Worm (Caenorhabditis elegans) whole organism, L1 larva: ENCODE measurements around the gene srp-6.

Experiments
- ama-1 ChIP-seq: fragments of 150-350 bp; optimal IDR thresholded peaks from 2 replicates; lab custom pipeline; 2014
- egl-13 ChIP-seq: sonication (generic microtip); optimal IDR thresholded peaks from 2 replicates; lab custom pipeline; 2016; ENCODE audit warnings: missing genotype, missing genetic modification reagents, missing genetic modification characterization, missing compliant biosample characterization
- egl-27 ChIP-seq, 2 experiments: fragments of 150-350 bp in 1 of 2; sonication (generic microtip); optimal IDR thresholded peaks; 3 replicates each; lab custom pipeline; 2017 to 2018; ENCODE audit warnings: missing biosample characterization in 2 of 2, missing genetic modification characterization in 2 of 2, missing genetic modification reagents in 2 of 2
- jun-1 ChIP-seq: fragments of 150-350 bp; optimal IDR thresholded peaks from 2 replicates; lab custom pipeline; 2014; ENCODE audit warnings: missing biosample characterization, missing genetic modification reagents, missing genetic modification characterization
- mab-9 ChIP-seq: fragments of 200-800 bp; sonication (Bioruptor generic); IDR thresholded peaks from 2 replicates; pipeline ENCODE4 v1.3.6; 2022; ENCODE audit warnings: missing genetic modification reagents, missing genetic modification characterization, missing compliant biosample characterization
- pag-3 ChIP-seq: sonication (generic microtip); optimal IDR thresholded peaks from 2 replicates; lab custom pipeline; 2017; ENCODE audit warnings: missing genetic modification characterization, mild to moderate bottlenecking, missing compliant biosample characterization, antibody characterized with exemption, borderline replicate concordance; ENCODE audit not compliant: insufficient read depth
- pax-3 ChIP-seq: fragments of 200-800 bp; sonication (Bioruptor generic); optimal IDR thresholded peaks from 2 replicates; lab custom pipeline; 2018; ENCODE audit warnings: mild to moderate bottlenecking, missing genetic modification characterization, moderate library complexity, missing compliant biosample characterization
- snpc-4 ChIP-seq: fragments of 150-350 bp; optimal IDR thresholded peaks from 2 replicates; lab custom pipeline; 2014; ENCODE audit warnings: missing biosample characterization, missing genetic modification characterization
- sox-4 ChIP-seq: sonication (generic microtip); optimal IDR thresholded peaks from 2 replicates; lab custom pipeline; 2016; ENCODE audit warnings: missing genetic modification characterization, missing compliant biosample characterization
- tbx-2 ChIP-seq: sonication (generic microtip); optimal IDR thresholded peaks from 2 replicates; lab custom pipeline; 2016; ENCODE audit warnings: missing genetic modification characterization, missing compliant biosample characterization
- ztf-11 ChIP-seq, 2 experiments: sonication (generic microtip); optimal IDR thresholded peaks; 2 replicates each; lab custom pipeline; 2016 to 2017; ENCODE audit warnings: missing genetic modification characterization in 2 of 2, missing biosample characterization in 1 of 2, missing compliant biosample characterization in 1 of 2
- ztf-4 ChIP-seq: fragments of 150-350 bp; optimal IDR thresholded peaks from 2 replicates; lab custom pipeline; 2014; ENCODE audit warnings: missing biosample characterization, missing genetic modification characterization

ce11 chrV:7349541-7349940 is 36.4 kb downstream of the srp-6 start, which contains the start of gene nhr-149:
- TF ChIP-seq ztf-11 (tag; optimal IDR thresholded peaks at IDR 0.05; lab: Kevin White, UChicago) = no peak
- no peak for TF ChIP-seq ztf-4 (tag; lab: Kevin White, UChicago)
- no peak for TF ChIP-seq jun-1 (tag; lab: Kevin White, UChicago)
- no peak for TF ChIP-seq sox-4
- TF ChIP-seq egl-13 (tag; lab: Kevin White, UChicago) = no peak
- no peak for TF ChIP-seq tbx-2 (tag; lab: Kevin White, UChicago)
- no peak for TF ChIP-seq egl-27 (tag; optimal IDR thresholded peaks at IDR 0.05; lab: Kevin White, UChicago)
- TF ChIP-seq mab-9 (GFP tag; lab: Robert Waterston, UW) = no peak
- TF ChIP-seq snpc-4 (tag; lab: Kevin White, UChicago) = no peak
- TF ChIP-seq ama-1 (lab: Kevin White, UChicago) = no peak
- TF ChIP-seq pax-3 = no peak
- no peak for TF ChIP-seq pag-3 (tag; lab: Kevin White, UChicago)
